Worm (Caenorhabditis elegans): ENCODE data around the gene poml-1.

ce11 chrX:13675444-13675843, 47.3 kb downstream of the poml-1 start:
- TF ChIP-seq tbx-2 (tag; optimal IDR thresholded peaks at IDR 0.05) (no peak), unc-86 (tag; optimal IDR thresholded peaks at IDR 0.05) (no peak), fkh-10 (GFP tag; optimal IDR thresholded peaks at IDR 0.05) (no peak), vab-15 (tag; optimal IDR thresholded peaks at IDR 0.05) (no peak), mep-1 (tag; optimal IDR thresholded peaks at IDR 0.05) (peak; percentile 45), egl-13 (tag; optimal IDR thresholded peaks at IDR 0.05) (no peak), nhr-28 (tag; optimal IDR thresholded peaks at IDR 0.05) (no peak), isw-1 (GFP tag; IDR thresholded peaks at IDR 0.05) (no peak), ama-1 (optimal IDR thresholded peaks at IDR 0.05) (no peak), elt-3 (tag; optimal IDR thresholded peaks at IDR 0.05) (no peak), lin-15B (tag; optimal IDR thresholded peaks at IDR 0.05) (no peak), mef-2 (tag; optimal IDR thresholded peaks at IDR 0.05) (no peak), pqm-1 (tag; optimal IDR thresholded peaks at IDR 0.05) (no peak), ceh-82 (tag; optimal IDR thresholded peaks at IDR 0.05) (peak in 1 of 3 experiments; percentile 30)
